Worm (Caenorhabditis elegans): ENCODE measurements around the gene C10C6.13.

C10C6.13 gene

ce11 chrIV:11472023-11472422, 2.5 kb upstream of the C10C6.13 start:
- no peak for TF ChIP-seq nhr-12 (tag; optimal IDR thresholded peaks at IDR 0.05)
- TF ChIP-seq tbx-8 (GFP tag; optimal IDR thresholded peaks at IDR 0.05): no peak
- TF ChIP-seq elt-3 (tag; optimal IDR thresholded peaks at IDR 0.05): no peak
- no peak for TF ChIP-seq sem-2 (GFP tag; optimal IDR thresholded peaks at IDR 0.05)
- TF ChIP-seq flh-1 (GFP tag; optimal IDR thresholded peaks at IDR 0.05): no peak
- no peak for TF ChIP-seq mls-2 (tag; optimal IDR thresholded peaks at IDR 0.05)
- no peak for TF ChIP-seq nhr-76 (tag; optimal IDR thresholded peaks at IDR 0.05)

- TF ChIP-seq M03D4.4 (tag; optimal IDR thresholded peaks at IDR 0.05): no peak
- TF ChIP-seq mep-1 (tag; optimal IDR thresholded peaks at IDR 0.05): no peak
- no peak for TF ChIP-seq elt-1 (tag; optimal IDR thresholded peaks at IDR 0.05; ENCODE audit: borderline replicate concordance, insufficient read depth)
- no peak for TF ChIP-seq nhr-76 (tag; optimal IDR thresholded peaks at IDR 0.05)
- TF ChIP-seq tbx-8 (GFP tag; optimal IDR thresholded peaks at IDR 0.05): no peak
- no peak for TF ChIP-seq ces-1 (GFP tag; optimal IDR thresholded peaks at IDR 0.05)
- TF ChIP-seq lin-32 (GFP tag; optimal IDR thresholded peaks at IDR 0.05): no peak
- no peak for TF ChIP-seq hlh-1 (tag; optimal IDR thresholded peaks at IDR 0.05)
- no peak for TF ChIP-seq sem-2 (GFP tag; optimal IDR thresholded peaks at IDR 0.05)
- no peak for TF ChIP-seq cnd-1 (tag; optimal IDR thresholded peaks at IDR 0.05)
- TF ChIP-seq unc-39 (tag; optimal IDR thresholded peaks at IDR 0.05): no peak
- no peak for TF ChIP-seq flh-1 (GFP tag; optimal IDR thresholded peaks at IDR 0.05)
- no peak for TF ChIP-seq ham-2 (GFP tag; optimal IDR thresholded peaks at IDR 0.05)
- no peak for TF ChIP-seq pha-4 (tag; optimal IDR thresholded peaks at IDR 0.05)
- TF ChIP-seq sptf-1 (tag; optimal IDR thresholded peaks at IDR 0.05): no peak
- no peak for TF ChIP-seq mab-5 (tag; optimal IDR thresholded peaks at IDR 0.05)
- no peak for TF ChIP-seq mls-2 (tag; optimal IDR thresholded peaks at IDR 0.05)
- TF ChIP-seq lin-13 (tag; optimal IDR thresholded peaks at IDR 0.05): no peak
- TF ChIP-seq snpc-4 (tag; optimal IDR thresholded peaks at IDR 0.05): no peak
Observed at ce11 chrIV:11467413-11467812, 2.1 kb downstream of the C10C6.13 start, which contains the start of gene C10C6.7. Gene C10C6.7, minus strand, starts transcription at chrIV:11467513.

- no peak for TF ChIP-seq hlh-1 (tag; optimal IDR thresholded peaks at IDR 0.05)
- TF ChIP-seq lin-13 (tag; optimal IDR thresholded peaks at IDR 0.05): no peak
- no peak for TF ChIP-seq nhr-12 (tag; optimal IDR thresholded peaks at IDR 0.05)
- TF ChIP-seq unc-39 (tag; optimal IDR thresholded peaks at IDR 0.05): no peak
- no peak for TF ChIP-seq ceh-43 (GFP tag; optimal IDR thresholded peaks at IDR 0.05)
- no peak for TF ChIP-seq mep-1 (tag; optimal IDR thresholded peaks at IDR 0.05)
- TF ChIP-seq cnd-1 (tag; optimal IDR thresholded peaks at IDR 0.05): no peak
- TF ChIP-seq tbx-8 (GFP tag; optimal IDR thresholded peaks at IDR 0.05): no peak
- TF ChIP-seq pha-4 (tag; optimal IDR thresholded peaks at IDR 0.05): no peak
- no peak for TF ChIP-seq elt-3 (tag; optimal IDR thresholded peaks at IDR 0.05)
- no peak for TF ChIP-seq unc-120 (tag; optimal IDR thresholded peaks at IDR 0.05; ENCODE audit: poor library complexity, severe bottlenecking)
- no peak for TF ChIP-seq lsy-2 (tag; optimal IDR thresholded peaks at IDR 0.05)
- no peak for TF ChIP-seq flh-1 (GFP tag; optimal IDR thresholded peaks at IDR 0.05)
Observed at ce11 chrIV:11465125-11465524, 4.4 kb downstream of the C10C6.13 start, which contains the start of gene C10C6.3. Gene C10C6.3, minus strand, starts transcription at chrIV:11465225.

ce11 chrIV:11461335-11461734, 8.2 kb downstream of the C10C6.13 start:
- TF ChIP-seq unc-120 (tag; optimal IDR thresholded peaks at IDR 0.05; ENCODE audit: poor library complexity, severe bottlenecking) (no peak), ces-1 (GFP tag; optimal IDR thresholded peaks at IDR 0.05) (no peak), mls-2 (tag; optimal IDR thresholded peaks at IDR 0.05) (no peak), lin-13 (tag; optimal IDR thresholded peaks at IDR 0.05) (no peak), nhr-28 (tag; optimal IDR thresholded peaks at IDR 0.05) (no peak), mep-1 (tag; optimal IDR thresholded peaks at IDR 0.05) (no peak), nhr-12 (tag; optimal IDR thresholded peaks at IDR 0.05) (no peak), unc-39 (tag; optimal IDR thresholded peaks at IDR 0.05) (no peak), blmp-1 (tag; optimal IDR thresholded peaks at IDR 0.05) (no peak), tbx-8 (GFP tag; optimal IDR thresholded peaks at IDR 0.05) (no peak), drap-1 (GFP tag; optimal IDR thresholded peaks at IDR 0.05) (no peak), ham-2 (GFP tag; optimal IDR thresholded peaks at IDR 0.05) (no peak), elt-1 (tag; optimal IDR thresholded peaks at IDR 0.05; ENCODE audit: borderline replicate concordance, insufficient read depth) (no peak), cnd-1 (tag; optimal IDR thresholded peaks at IDR 0.05) (no peak), zip-8 (tag; optimal IDR thresholded peaks at IDR 0.05) (no peak), bed-3 (GFP tag; optimal IDR thresholded peaks at IDR 0.05) (no peak), ceh-83 (GFP tag; optimal IDR thresholded peaks at IDR 0.05) (no peak), ceh-39 (tag; optimal IDR thresholded peaks at IDR 0.05) (no peak), ztf-11 (tag; optimal IDR thresholded peaks at IDR 0.05) (no peak), nhr-237 (tag; optimal IDR thresholded peaks at IDR 0.05) (no peak)

Measured in whole organism, mixed stage, embryonic.